Fruit fly (Drosophila melanogaster) S2 (cell line): ENCODE data around the gene larp.

Experiments
- CG8478 ChIP-seq: fragments of >200 bp; optimal IDR thresholded peaks from 2 replicates; lab custom pipeline; 2018
- CTCF ChIP-seq, 2 experiments: fragments of >200 bp; optimal IDR thresholded peaks; 2 replicates each; lab custom pipeline; 2018

dm6 chr3R:28332137-28332671, 4.0 kb downstream of the larp start:
- TF ChIP-seq CG8478 (lab: Kevin White, UChicago) (no peak), CTCF (optimal IDR thresholded peaks at IDR 0.05; lab: Kevin White, UChicago) (no peak)
